Worm (Caenorhabditis elegans) whole organism, young adult: ENCODE data around the gene AH10.4.

Source experiments
- B0035.1 ChIP-seq: sonication (generic microtip); optimal IDR thresholded peaks from 2 replicates; lab custom pipeline; 2016; ENCODE audit warnings: missing genetic modification characterization, mild to moderate bottlenecking, missing compliant biosample characterization, missing genotype, missing genetic modification reagents
- D2030.7 ChIP-seq: fragments of 200-800 bp; sonication (Bioruptor generic); IDR thresholded peaks from 2 replicates; pipeline ENCODE4 v1.3.6; 2022; ENCODE audit warnings: missing genetic modification reagents, missing genetic modification characterization, missing compliant biosample characterization
- F10E7.11 ChIP-seq: sonication (generic microtip); optimal IDR thresholded peaks from 2 replicates; lab custom pipeline; 2017; ENCODE audit warnings: mild to moderate bottlenecking, missing genetic modification characterization, moderate library complexity, missing compliant biosample characterization
- F52B5.7 ChIP-seq: sonication (generic microtip); optimal IDR thresholded peaks from 2 replicates; lab custom pipeline; 2016; ENCODE audit warnings: mild to moderate bottlenecking, missing genetic modification characterization, missing compliant biosample characterization
- F57C9.4 ChIP-seq: sonication (generic microtip); optimal IDR thresholded peaks from 2 replicates; lab custom pipeline; 2017; ENCODE audit warnings: mild to moderate bottlenecking, missing genetic modification characterization, missing compliant biosample characterization
- K11D2.4 ChIP-seq: fragments of 200-800 bp; sonication (Bioruptor generic); IDR thresholded peaks from 2 replicates; pipeline ENCODE4 v1.3.6; 2022; ENCODE audit warnings: missing genetic modification reagents, missing genetic modification characterization, missing compliant biosample characterization
- K12H6.12 ChIP-seq: fragments of 200-800 bp; sonication (Bioruptor generic); optimal IDR thresholded peaks from 2 replicates; lab custom pipeline; 2018; ENCODE audit warnings: mild to moderate bottlenecking, missing genetic modification characterization, missing compliant biosample characterization
- Y53F4B.3 ChIP-seq: fragments of 200-800 bp; sonication (Bioruptor generic); IDR thresholded peaks from 2 replicates; pipeline ENCODE4 v1.3.6; 2022; ENCODE audit warnings: missing genetic modification reagents, missing genetic modification characterization, missing compliant biosample characterization
- Y56A3A.18 ChIP-seq: fragments of 200-800 bp; sonication (Bioruptor generic); IDR thresholded peaks from 2 replicates; pipeline ENCODE4 v1.3.6; 2022; ENCODE audit warnings: missing genetic modification reagents, missing genetic modification characterization, missing compliant biosample characterization
- Y95B8A.8 ChIP-seq: fragments of 200-800 bp; sonication (Bioruptor generic); IDR thresholded peaks from 2 replicates; pipeline ENCODE4 v1.3.6; 2022; ENCODE audit warnings: missing genetic modification reagents, missing genetic modification characterization, missing compliant biosample characterization
- ZK185.1 ChIP-seq: sonication (generic microtip); optimal IDR thresholded peaks from 2 replicates; lab custom pipeline; 2016; ENCODE audit warnings: mild to moderate bottlenecking, missing genetic modification characterization, missing compliant biosample characterization; ENCODE audit not compliant: poor library complexity, severe bottlenecking
- athp-1 ChIP-seq: sonication (generic microtip); optimal IDR thresholded peaks from 2 replicates; lab custom pipeline; 2017; ENCODE audit warnings: mild to moderate bottlenecking, missing genetic modification characterization, missing compliant biosample characterization
- attf-6 ChIP-seq: fragments of 200-800 bp; sonication (Bioruptor generic); IDR thresholded peaks from 2 replicates; pipeline ENCODE4 v1.3.6; 2022; ENCODE audit warnings: missing genetic modification reagents, missing genetic modification characterization, missing compliant biosample characterization
- cebp-1 ChIP-seq, 2 experiments: fragments of 200-800 bp in 1 of 2; sonication (Bioruptor generic) in 1 of 2; sonication (generic microtip) in 1 of 2; IDR thresholded peaks in 1 of 2; optimal IDR thresholded peaks in 1 of 2; 2 replicates each; pipeline versions ENCODE4 v1.3.6 to Lab custom; 2017 to 2022; ENCODE audit warnings: missing compliant biosample characterization in 2 of 2, missing genetic modification characterization in 2 of 2, mild to moderate bottlenecking in 1 of 2, missing genetic modification reagents in 1 of 2, moderate library complexity in 1 of 2
- ceh-100 ChIP-seq: fragments of 200-800 bp; sonication (Bioruptor generic); IDR thresholded peaks from 2 replicates; pipeline ENCODE4 v1.3.6; 2022; ENCODE audit warnings: missing genetic modification reagents, missing genetic modification characterization, missing compliant biosample characterization
- ceh-58 ChIP-seq: fragments of 200-800 bp; sonication (Bioruptor generic); IDR thresholded peaks from 2 replicates; pipeline ENCODE4 v1.3.6; 2022; ENCODE audit warnings: missing genetic modification characterization, missing compliant biosample characterization
- ceh-91 ChIP-seq: fragments of 200-800 bp; sonication (Bioruptor generic); IDR thresholded peaks from 2 replicates; pipeline ENCODE4 v1.3.6; 2022; ENCODE audit warnings: missing genetic modification reagents, missing genetic modification characterization, missing compliant biosample characterization
- chd-7 ChIP-seq: sonication (generic microtip); optimal IDR thresholded peaks from 2 replicates; lab custom pipeline; 2016; ENCODE audit warnings: mild to moderate bottlenecking, missing genetic modification characterization, moderate library complexity, missing compliant biosample characterization
- dpl-1 ChIP-seq: fragments of 150-350 bp; optimal IDR thresholded peaks from 2 replicates; lab custom pipeline; 2014; ENCODE audit warnings: missing biosample characterization, missing genetic modification reagents, missing genetic modification characterization
- efl-1 ChIP-seq: fragments of 150-350 bp; optimal IDR thresholded peaks from 2 replicates; lab custom pipeline; 2014; ENCODE audit warnings: missing biosample characterization, missing genetic modification reagents, missing genetic modification characterization
- egl-44 ChIP-seq: fragments of 200-800 bp; sonication (Bioruptor generic); IDR thresholded peaks from 2 replicates; pipeline ENCODE4 v1.3.6; 2022; ENCODE audit warnings: missing genetic modification reagents, missing genetic modification characterization, missing compliant biosample characterization
- egrh-3 ChIP-seq: fragments of 200-800 bp; sonication (Bioruptor generic); IDR thresholded peaks from 2 replicates; pipeline ENCODE4 v1.3.6; 2022; ENCODE audit warnings: missing genetic modification reagents, missing genetic modification characterization, missing compliant biosample characterization
- ekl-4 ChIP-seq: fragments of 200-800 bp; sonication (Bioruptor generic); IDR thresholded peaks from 2 replicates; pipeline ENCODE4 v1.3.6; 2022; ENCODE audit warnings: missing genetic modification reagents, missing genetic modification characterization, missing compliant biosample characterization
- fkh-3 ChIP-seq: sonication (generic microtip); optimal IDR thresholded peaks from 2 replicates; lab custom pipeline; 2016; ENCODE audit warnings: mild to moderate bottlenecking, missing genetic modification characterization, missing compliant biosample characterization
- hmg-1.2 ChIP-seq: fragments of 200-800 bp; sonication (Bioruptor generic); IDR thresholded peaks from 2 replicates; pipeline ENCODE4 v1.3.6; 2022; ENCODE audit warnings: missing genetic modification reagents, missing genetic modification characterization, missing compliant biosample characterization
- hsf-1 ChIP-seq: fragments of 200-800 bp; sonication (Bioruptor generic); IDR thresholded peaks from 2 replicates; pipeline ENCODE4 v1.3.6; 2022; ENCODE audit warnings: missing genetic modification reagents, missing genetic modification characterization, missing compliant biosample characterization
- lsy-27 ChIP-seq: sonication (generic microtip); optimal IDR thresholded peaks from 2 replicates; lab custom pipeline; 2017; ENCODE audit warnings: missing genetic modification characterization, mild to moderate bottlenecking, missing compliant biosample characterization, antibody characterized with exemption, missing genotype, borderline replicate concordance; ENCODE audit not compliant: insufficient read depth
- mxl-1 ChIP-seq: sonication (generic microtip); optimal IDR thresholded peaks from 2 replicates; lab custom pipeline; 2016; ENCODE audit warnings: missing genetic modification characterization, missing compliant biosample characterization
- nhr-120 ChIP-seq: fragments of 200-800 bp; sonication (Bioruptor generic); IDR thresholded peaks from 2 replicates; pipeline ENCODE4 v1.3.6; 2022; ENCODE audit warnings: missing genetic modification characterization, missing compliant biosample characterization
- pbrm-1 ChIP-seq: fragments of 200-800 bp; sonication (Bioruptor generic); IDR thresholded peaks from 2 replicates; pipeline ENCODE4 v1.3.6; 2022; ENCODE audit warnings: missing genetic modification reagents, missing genetic modification characterization, missing compliant biosample characterization
- repo-1 ChIP-seq: sonication (generic microtip); optimal IDR thresholded peaks from 2 replicates; lab custom pipeline; 2017; ENCODE audit warnings: mild to moderate bottlenecking, missing genetic modification characterization, missing compliant biosample characterization
- sea-2 ChIP-seq: fragments of 200-800 bp; sonication (Bioruptor generic); IDR thresholded peaks from 2 replicates; pipeline ENCODE4 v1.3.6; 2022; ENCODE audit warnings: missing genetic modification characterization, missing compliant biosample characterization
- somi-1 ChIP-seq: fragments of 200-800 bp; sonication (Bioruptor generic); optimal IDR thresholded peaks from 2 replicates; lab custom pipeline; 2018; ENCODE audit warnings: mild to moderate bottlenecking, missing genetic modification characterization, missing compliant biosample characterization
- ztf-25 ChIP-seq: fragments of 200-800 bp; sonication (Bioruptor generic); IDR thresholded peaks from 2 replicates; pipeline ENCODE4 v1.3.6; 2022; ENCODE audit warnings: missing genetic modification reagents, missing genetic modification characterization, missing compliant biosample characterization
- ztf-28 ChIP-seq: fragments of 200-800 bp; sonication (Bioruptor generic); IDR thresholded peaks from 2 replicates; pipeline ENCODE4 v1.3.6; 2022; ENCODE audit warnings: missing genetic modification reagents, missing genetic modification characterization, missing compliant biosample characterization

AH10.4 gene

DNA sequence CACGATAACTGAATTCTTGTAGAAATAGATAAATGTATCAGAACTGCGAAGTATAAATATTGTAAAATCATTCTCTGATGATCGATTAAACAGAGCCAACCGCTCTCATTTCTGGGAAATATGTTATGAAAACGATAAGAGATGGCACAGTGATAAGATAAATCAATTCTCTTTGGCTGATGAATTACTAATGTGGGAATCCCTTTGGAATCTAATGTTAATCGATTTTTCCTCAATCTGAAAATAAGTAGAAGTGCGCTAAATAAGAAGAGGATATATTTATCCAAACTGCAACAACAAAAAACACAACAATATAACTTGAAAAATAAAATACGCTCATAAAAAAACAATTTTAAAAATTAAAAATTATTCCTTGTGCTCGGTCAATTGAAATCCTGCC lies 45.2 kb upstream of the AH10.4 start, which contains the start of gene cest-2.3:
Gene cest-2.3, minus strand, starts transcription at position 101 of the 400 bp plus-strand sequence.
- TF ChIP-seq pbrm-1 (GFP tag; lab: Robert Waterston, UW) (no peak), F10E7.11 (tag; lab: Kevin White, UChicago) (no peak), F57C9.4 (tag; lab: Kevin White, UChicago) (no peak), Y56A3A.18 (GFP tag; lab: Robert Waterston, UW) (no peak), ceh-100 (GFP tag; lab: Robert Waterston, UW) (no peak), ztf-25 (GFP tag; lab: Robert Waterston, UW) (no peak), dpl-1 (GFP tag; lab: Kevin White, UChicago) (no peak), ekl-4 (GFP tag; lab: Robert Waterston, UW) (no peak), Y53F4B.3 (GFP tag; lab: Robert Waterston, UW) (no peak), athp-1 (tag; lab: Kevin White, UChicago) (no peak), K12H6.12 (tag; lab: Kevin White, UChicago) (no peak), nhr-120 (GFP tag; lab: Robert Waterston, UW) (no peak), mxl-1 (tag; lab: Kevin White, UChicago) (no peak)

DNA sequence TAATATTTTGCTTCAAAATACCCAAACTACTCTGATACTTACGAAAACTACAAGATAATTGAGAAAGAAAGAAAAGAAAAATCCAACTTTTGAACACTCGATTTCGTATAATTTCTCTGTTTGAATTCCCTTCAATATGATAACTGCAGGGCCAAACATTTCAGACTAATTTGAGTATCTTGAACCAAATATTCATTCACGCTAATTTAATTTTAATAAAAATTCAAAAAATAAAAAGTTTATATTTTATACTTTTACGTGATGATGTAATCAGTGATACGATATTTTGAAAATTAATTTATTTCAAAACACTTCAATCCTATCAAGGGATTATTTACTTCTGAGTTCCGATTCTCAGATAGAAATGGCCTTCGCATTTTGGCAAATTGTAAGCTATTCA lies 42.3 kb upstream of the AH10.4 start, which contains the start of gene ZC376.8:
Gene ZC376.8, plus strand, starts transcription at position 301 of the 400 bp plus-strand sequence.
- no peak for TF ChIP-seq fkh-3 (tag; lab: Kevin White, UChicago)
- TF ChIP-seq D2030.7 (GFP tag; lab: Robert Waterston, UW) = no peak
- TF ChIP-seq hmg-1.2 = no peak
- no peak for TF ChIP-seq ztf-28 (GFP tag; lab: Robert Waterston, UW)
- no peak for TF ChIP-seq dpl-1 (GFP tag; lab: Kevin White, UChicago)
- TF ChIP-seq cebp-1 (GFP tag; IDR thresholded peaks at IDR 0.05; lab: Robert Waterston, UW) = no peak
- TF ChIP-seq cebp-1 (tag; optimal IDR thresholded peaks at IDR 0.05; lab: Kevin White, UChicago) = no peak
- TF ChIP-seq somi-1 (GFP tag; lab: Kevin White, UChicago) = no peak
- no peak for TF ChIP-seq mxl-1 (tag; lab: Kevin White, UChicago)
- TF ChIP-seq ZK185.1 = no peak
- TF ChIP-seq ceh-91 (GFP tag; lab: Robert Waterston, UW) = no peak
- TF ChIP-seq B0035.1 (tag; lab: Kevin White, UChicago) = no peak
- TF ChIP-seq egrh-3 = no peak

- TF ChIP-seq sea-2 (GFP tag; lab: Robert Waterston, UW) (no peak), hmg-1.2 (peak; percentile 58), dpl-1 (GFP tag; lab: Kevin White, UChicago) (no peak)
Measured at ce11 chrV:14177657-14178129, 40.0 kb upstream of the AH10.4 start, which contains the start of gene ceh-74. ceh-74 (plus strand) TSS chrV:14178079.

- TF ChIP-seq egl-44 (no peak), ceh-58 (GFP tag; lab: Robert Waterston, UW) (no peak), Y53F4B.3 (GFP tag; lab: Robert Waterston, UW) (no peak), Y95B8A.8 (GFP tag; lab: Robert Waterston, UW) (no peak), F52B5.7 (tag; lab: Kevin White, UChicago) (no peak), repo-1 (tag; lab: Kevin White, UChicago) (no peak), efl-1 (GFP tag; lab: Kevin White, UChicago) (no peak), attf-6 (GFP tag; lab: Robert Waterston, UW) (no peak), K11D2.4 (GFP tag; lab: Robert Waterston, UW) (no peak), lsy-27 (no peak), ekl-4 (GFP tag; lab: Robert Waterston, UW) (no peak), hsf-1 (no peak), chd-7 (tag; lab: Kevin White, UChicago) (no peak)
Measured at ce11 chrV:14176572-14176971, 38.9 kb upstream of the AH10.4 start.
